Fruit fly (Drosophila melanogaster) whole organism, pupa: ENCODE results near the gene CG10185.

Experiments used
- CG10348 ChIP-seq: fragments of 200-800 bp; sonication (Bioruptor generic); IDR thresholded peaks from 2 replicates; pipeline ENCODE4 v1.3.6; 2022; ENCODE audit warnings: missing biosample characterization, missing genetic modification characterization
- CG12605 ChIP-seq: fragments of 200-800 bp; sonication (Bioruptor generic); IDR thresholded peaks from 2 replicates; pipeline ENCODE4 v1.3.6; 2022; ENCODE audit warnings: missing biosample characterization, missing genetic modification characterization
- CG13204 ChIP-seq: fragments of 200-800 bp; sonication (Bioruptor generic); optimal IDR thresholded peaks from 2 replicates; lab custom pipeline; 2018; ENCODE audit warnings: missing biosample characterization, mild to moderate bottlenecking, missing genetic modification characterization, moderate library complexity
- CG14655 ChIP-seq: fragments of 200-800 bp; sonication (Bioruptor generic); optimal IDR thresholded peaks from 3 replicates; lab custom pipeline; 2017; ENCODE audit warnings: mild to moderate bottlenecking, missing biosample characterization, missing genetic modification reagents, missing genetic modification characterization
- CG15710 ChIP-seq: fragments of 200-800 bp; sonication (Bioruptor generic); optimal IDR thresholded peaks from 2 replicates; lab custom pipeline; 2018; ENCODE audit warnings: missing biosample characterization, mild to moderate bottlenecking, missing genetic modification characterization, moderate library complexity
- CG17806 ChIP-seq: fragments of 200-800 bp; sonication (Bioruptor generic); optimal IDR thresholded peaks from 2 replicates; lab custom pipeline; 2018; ENCODE audit warnings: missing biosample characterization, mild to moderate bottlenecking, missing genetic modification characterization, moderate library complexity
- CG32121 ChIP-seq: fragments of 200-800 bp; sonication (Bioruptor generic); IDR thresholded peaks from 2 replicates; pipeline ENCODE4 v1.3.6; 2022; ENCODE audit warnings: missing biosample characterization, missing genetic modification characterization
- CG34367 ChIP-seq: fragments of 200-800 bp; sonication (Bioruptor generic); optimal IDR thresholded peaks from 2 replicates; lab custom pipeline; 2018; ENCODE audit warnings: missing biosample characterization, mild to moderate bottlenecking, missing genetic modification characterization
- CG4496 ChIP-seq: fragments of 200-800 bp; sonication (Bioruptor generic); IDR thresholded peaks from 3 replicates; pipeline ENCODE4 v1.3.6; 2022; ENCODE audit warnings: missing biosample characterization, missing genetic modification characterization
- CG8159 ChIP-seq: fragments of 200-800 bp; sonication (Bioruptor generic); optimal IDR thresholded peaks from 3 replicates; lab custom pipeline; 2018; ENCODE audit warnings: missing biosample characterization, mild to moderate bottlenecking, missing genetic modification characterization, moderate library complexity
- CG8301 ChIP-seq: fragments of 200-800 bp; sonication (Bioruptor generic); optimal IDR thresholded peaks from 2 replicates; lab custom pipeline; 2018; ENCODE audit warnings: missing biosample characterization, mild to moderate bottlenecking, missing genetic modification characterization
- CG9948 ChIP-seq: fragments of 200-800 bp; sonication (Bioruptor generic); optimal IDR thresholded peaks from 2 replicates; lab custom pipeline; 2018; ENCODE audit warnings: missing biosample characterization, mild to moderate bottlenecking, missing genetic modification characterization, moderate library complexity
- D1 ChIP-seq: fragments of 200-800 bp; sonication (Bioruptor generic); optimal IDR thresholded peaks from 2 replicates; lab custom pipeline; 2018; ENCODE audit warnings: missing biosample characterization, mild to moderate bottlenecking, missing genetic modification characterization, moderate library complexity
- EcR ChIP-seq: fragments of 200-800 bp; sonication (Bioruptor generic); optimal IDR thresholded peaks from 3 replicates; lab custom pipeline; 2019; ENCODE audit warnings: missing biosample characterization, missing genetic modification characterization, mild to moderate bottlenecking, moderate library complexity, missing genetic modification reagents
- Ets98B ChIP-seq: fragments of 200-800 bp; sonication (Bioruptor generic); IDR thresholded peaks from 2 replicates; pipeline ENCODE4 v1.3.6; 2022; ENCODE audit warnings: missing biosample characterization, missing genetic modification characterization
- Pif1A ChIP-seq: fragments of 200-800 bp; sonication (Bioruptor generic); optimal IDR thresholded peaks from 3 replicates; lab custom pipeline; 2016; ENCODE audit warnings: missing biosample characterization, missing genetic modification characterization
- Pif1B ChIP-seq: fragments of 200-800 bp; sonication (Bioruptor generic); optimal IDR thresholded peaks from 3 replicates; lab custom pipeline; 2016; ENCODE audit warnings: missing biosample characterization, missing genetic modification characterization
- Snoo ChIP-seq: fragments of 200-800 bp; sonication (Bioruptor generic); optimal IDR thresholded peaks from 3 replicates; lab custom pipeline; 2017; ENCODE audit warnings: missing biosample characterization, mild to moderate bottlenecking, missing genetic modification characterization, inconsistent platforms
- fd96Ca ChIP-seq: fragments of 200-800 bp; sonication (Bioruptor generic); IDR thresholded peaks from 3 replicates; pipeline ENCODE4 v1.3.6; 2022; ENCODE audit warnings: missing biosample characterization, missing genetic modification characterization
- gl ChIP-seq: fragments of 200-800 bp; sonication (Bioruptor generic); optimal IDR thresholded peaks from 2 replicates; lab custom pipeline; 2018; ENCODE audit warnings: missing biosample characterization, mild to moderate bottlenecking, missing genetic modification characterization
- rn ChIP-seq: fragments of 200-800 bp; sonication (Bioruptor generic); IDR thresholded peaks from 2 replicates; pipeline ENCODE4 v1.3.6; 2022; ENCODE audit warnings: missing biosample characterization, missing genetic modification characterization

CG10185 gene

dm6 chr3R:16067494-16067893 lies at the start of gene CG10185:
TSS of gene CG10185 (minus strand) at chr3R:16067594.
- TF ChIP-seq CG34367 (tag; lab: Kevin White, UChicago) (no peak), rn (GFP tag; lab: Robert Waterston, UW) (no peak), CG12605 (GFP tag; lab: Robert Waterston, UW) (no peak)
- TF ChIP-seq, all 21 proteins: peak for 0

- TF ChIP-seq rn (GFP tag; lab: Robert Waterston, UW), result no peak
- no peak for TF ChIP-seq CG9948
- no peak for TF ChIP-seq CG12605 (GFP tag; lab: Robert Waterston, UW)
Observed at dm6 chr3R:16115861-16116260, 48.5 kb upstream of the CG10185 start, which contains the start of gene Sb. TSS of gene Sb (plus strand) at chr3R:16116161.

dm6 chr3R:16113124-16113523 lies 45.7 kb upstream of the CG10185 start:
- no peak for TF ChIP-seq Pif1A (GFP tag; lab: Kevin White, UChicago)
- no peak for TF ChIP-seq rn (GFP tag; lab: Robert Waterston, UW)
- TF ChIP-seq fd96Ca (GFP tag; lab: Robert Waterston, UW), result no peak
- no peak for TF ChIP-seq Snoo (tag; lab: Kevin White, UChicago)
- no peak for TF ChIP-seq CG12605 (GFP tag; lab: Robert Waterston, UW)
- no peak for TF ChIP-seq Ets98B (GFP tag; lab: Robert Waterston, UW)
- TF ChIP-seq EcR (GFP tag; lab: Kevin White, UChicago), result no peak
- no peak for TF ChIP-seq CG14655 (GFP tag; lab: Kevin White, UChicago)
- TF ChIP-seq CG10348 (GFP tag; lab: Robert Waterston, UW), result no peak
- no peak for TF ChIP-seq CG13204 (GFP tag; lab: Kevin White, UChicago)
- no peak for TF ChIP-seq CG8301 (tag; lab: Kevin White, UChicago)
- no peak for TF ChIP-seq CG9948
- TF ChIP-seq D1 (tag; lab: Kevin White, UChicago), result no peak
- TF ChIP-seq CG15710 (tag; lab: Kevin White, UChicago), result no peak
- TF ChIP-seq Pif1B (GFP tag; lab: Kevin White, UChicago), result no peak
- no peak for TF ChIP-seq CG34367 (tag; lab: Kevin White, UChicago)
- TF ChIP-seq CG32121 (GFP tag; lab: Robert Waterston, UW), result no peak
- TF ChIP-seq CG4496 (GFP tag; lab: Robert Waterston, UW), result no peak
- TF ChIP-seq CG8159 (tag; lab: Kevin White, UChicago), result no peak

- TF ChIP-seq EcR (GFP tag; lab: Kevin White, UChicago) (peak; percentile 67), D1 (tag; lab: Kevin White, UChicago) (no peak)
Observed at dm6 chr3R:16105813-16106480, 38.6 kb upstream of the CG10185 start.

dm6 chr3R:16099268-16100240 lies 32.2 kb upstream of the CG10185 start:
- peak; percentile 48 for TF ChIP-seq Pif1A (GFP tag; lab: Kevin White, UChicago)
- peak; percentile 98 for TF ChIP-seq Snoo (tag; lab: Kevin White, UChicago)
- peak; percentile 68 for TF ChIP-seq Ets98B (GFP tag; lab: Robert Waterston, UW)
- TF ChIP-seq CG14655 (GFP tag; lab: Kevin White, UChicago), result peak; percentile 34
- TF ChIP-seq CG10348 (GFP tag; lab: Robert Waterston, UW), result no peak
- TF ChIP-seq CG34367 (tag; lab: Kevin White, UChicago), result peak; percentile 30
- TF ChIP-seq D1 (tag; lab: Kevin White, UChicago), result no peak
- TF ChIP-seq CG8301 (tag; lab: Kevin White, UChicago), result peak; percentile 0
- TF ChIP-seq CG8159 (tag; lab: Kevin White, UChicago), result no peak
- TF ChIP-seq gl, result peak; percentile 12
- TF ChIP-seq CG15710 (tag; lab: Kevin White, UChicago), result peak; percentile 25
- TF ChIP-seq CG32121 (GFP tag; lab: Robert Waterston, UW), result peak; percentile 73
- peak; percentile 10; the same call in 1 of the 2 replicates for TF ChIP-seq CG12605 (GFP tag; lab: Robert Waterston, UW)
- peak; percentile 52 for TF ChIP-seq CG4496 (GFP tag; lab: Robert Waterston, UW)
- no peak for TF ChIP-seq rn (GFP tag; lab: Robert Waterston, UW)
- TF ChIP-seq CG17806, result no peak
- peak; percentile 75; the same call in 2 of the 3 replicates for TF ChIP-seq fd96Ca (GFP tag; lab: Robert Waterston, UW)
- no peak for TF ChIP-seq CG9948
- TF ChIP-seq CG13204 (GFP tag; lab: Kevin White, UChicago), result peak; percentile 89
- TF ChIP-seq EcR (GFP tag; lab: Kevin White, UChicago), result peak; percentile 93
- peak; percentile 55 for TF ChIP-seq Pif1B (GFP tag; lab: Kevin White, UChicago)
